Worm (Caenorhabditis elegans): ENCODE measurements around the gene Y49F6B.20.

The Y49F6B.20 gene

DNA sequence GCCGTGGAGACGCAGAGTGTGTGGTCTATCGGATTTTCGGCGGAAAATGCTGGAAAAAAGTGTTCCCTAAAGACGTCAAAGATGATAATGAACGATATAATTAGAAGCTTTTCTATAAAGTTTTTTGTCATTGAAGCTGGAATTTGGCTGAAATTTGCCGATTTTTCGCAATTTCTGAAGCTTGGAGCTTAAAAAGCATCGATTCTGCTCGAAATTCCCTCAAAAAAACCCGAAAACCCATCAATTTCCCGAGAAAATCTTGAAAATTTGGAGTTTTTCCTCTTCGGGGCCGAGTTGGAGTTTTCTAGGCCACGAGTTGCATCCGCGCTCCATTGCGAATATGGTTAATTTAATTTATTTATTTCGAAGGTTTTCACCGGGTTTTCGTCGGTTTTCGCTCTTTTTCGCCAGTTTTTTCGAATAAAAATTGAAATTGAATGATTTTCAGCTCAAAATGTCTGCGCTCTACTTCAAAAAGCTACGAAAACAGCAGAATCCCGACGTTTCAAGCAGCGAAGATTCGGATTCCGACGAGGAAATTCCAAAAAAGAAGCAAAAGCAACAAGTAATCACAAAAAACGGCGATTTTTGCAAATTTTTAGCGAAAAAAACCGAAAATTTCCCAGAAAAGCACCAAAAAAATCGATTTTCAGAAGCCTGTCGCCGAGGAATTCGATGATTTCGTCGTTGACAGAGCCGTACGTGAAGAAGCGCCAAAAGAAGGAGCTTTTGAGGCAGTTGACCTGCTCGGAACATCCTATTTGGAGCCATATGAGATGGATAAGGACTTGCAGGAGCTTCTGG, 32.3 kb upstream of the Y49F6B.20 start, which contains the start of the genes col-71 and Y49F6B.2 (continued):
- no peak for TF ChIP-seq Y79H2A.3 (GFP tag; conservative IDR thresholded peaks at IDR 0.05)
- TF ChIP-seq cebp-1 (GFP tag; IDR thresholded peaks at IDR 0.05): no peak
- TF ChIP-seq cebp-1 (tag; optimal IDR thresholded peaks at IDR 0.05): peak; percentile 53
- TF ChIP-seq rec-8 (tag; optimal IDR thresholded peaks at IDR 0.05): peak; percentile 37 to 49
- peak; percentile 65; the same call in 1 of the 2 replicates for TF ChIP-seq Y53G8AR.9 (GFP tag; conservative IDR thresholded peaks at IDR 0.05)
- TF ChIP-seq T26A5.8 (tag; optimal IDR thresholded peaks at IDR 0.05): no peak
- no peak for TF ChIP-seq mes-4 (tag; optimal IDR thresholded peaks at IDR 0.05)
- TF ChIP-seq madf-10 (tag; optimal IDR thresholded peaks at IDR 0.05): peak; percentile 42
- TF ChIP-seq xnd-1 (tag; optimal IDR thresholded peaks at IDR 0.05): no peak
- peak; percentile 18 for TF ChIP-seq tlf-1 (GFP tag; optimal IDR thresholded peaks at IDR 0.05)
- TF ChIP-seq ztf-6 (GFP tag; IDR thresholded peaks at IDR 0.05): no peak
- no peak for TF ChIP-seq sdz-38 (tag; optimal IDR thresholded peaks at IDR 0.05)
- TF ChIP-seq ceh-79 (tag; optimal IDR thresholded peaks at IDR 0.05): no peak
- TF ChIP-seq hmg-20 (GFP tag; IDR thresholded peaks at IDR 0.05): 0 out of 2 replicates have a peak, but pooled peaks have one; percentile 7
- no peak for TF ChIP-seq die-1 (tag; optimal IDR thresholded peaks at IDR 0.05)
- no peak for TF ChIP-seq F57A8.1 (GFP tag; optimal IDR thresholded peaks at IDR 0.05)
- no peak; the same call in 1 of the 2 replicates for TF ChIP-seq hmg-1.2 (GFP tag; IDR thresholded peaks at IDR 0.05)
- no peak for TF ChIP-seq F37B4.10 (GFP tag; IDR thresholded peaks at IDR 0.05)
- no peak for TF ChIP-seq F55B11.4 (tag; optimal IDR thresholded peaks at IDR 0.05; ENCODE audit: borderline replicate concordance, insufficient read depth)
- TF ChIP-seq ztf-22 (GFP tag; optimal IDR thresholded peaks at IDR 0.05): no peak
- no peak for TF ChIP-seq lag-1 (GFP tag; IDR thresholded peaks at IDR 0.05)
- TF ChIP-seq let-526 (GFP tag; IDR thresholded peaks at IDR 0.05): 0 out of 2 replicates have a peak, but pooled peaks have one; percentile 8
- TF ChIP-seq let-607 (tag; optimal IDR thresholded peaks at IDR 0.05): peak in 1 of 2 experiments; percentile 52
- no peak for TF ChIP-seq ceh-40 (GFP tag; IDR thresholded peaks at IDR 0.05)
- TF ChIP-seq snpc-1.1 (tag; optimal IDR thresholded peaks at IDR 0.05; ENCODE audit: insufficient read depth): no peak
- no peak for TF ChIP-seq hlh-12 (tag; optimal IDR thresholded peaks at IDR 0.05)
- TF ChIP-seq dox-1 (GFP tag; IDR thresholded peaks at IDR 0.05): peak; percentile 92
- TF ChIP-seq somi-1 (GFP tag; optimal IDR thresholded peaks at IDR 0.05): no peak
- no peak for TF ChIP-seq pha-4 (tag; optimal IDR thresholded peaks at IDR 0.05)
- TF ChIP-seq F10E7.11 (tag; optimal IDR thresholded peaks at IDR 0.05): no peak
- no peak for TF ChIP-seq F23B12.7 (tag; optimal IDR thresholded peaks at IDR 0.05; ENCODE audit: insufficient read depth)
- TF ChIP-seq egrh-3 (GFP tag; IDR thresholded peaks at IDR 0.05): 0 out of 2 replicates have a peak, but pooled peaks have one; percentile 30

DNA sequence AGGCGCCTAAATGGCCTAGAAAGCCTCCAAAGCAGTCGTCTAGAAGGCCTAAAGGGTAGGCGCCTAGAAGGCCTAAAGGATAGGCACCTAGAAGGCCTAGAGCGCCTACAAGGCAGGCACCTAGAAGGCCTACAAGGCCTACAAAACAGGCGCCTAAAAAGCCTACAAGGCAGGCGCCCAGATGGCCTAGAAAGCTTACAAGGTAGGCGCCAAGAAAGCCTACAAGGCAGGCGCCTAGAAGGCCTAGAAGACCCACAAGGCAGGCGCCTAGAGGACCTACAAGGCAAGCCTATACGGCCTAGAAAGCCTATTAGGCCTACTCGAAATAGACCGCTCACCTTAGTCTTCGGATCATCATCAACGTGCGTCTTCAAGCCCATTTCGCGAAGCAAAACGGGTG, 31.6 kb upstream of the Y49F6B.20 start:
- TF ChIP-seq hlh-12 (tag; optimal IDR thresholded peaks at IDR 0.05) (no peak), madf-8 (GFP tag; conservative IDR thresholded peaks at IDR 0.05) (no peak), attf-6 (GFP tag; IDR thresholded peaks at IDR 0.05) (0 out of 2 replicates have a peak, but pooled peaks have one; percentile 9)

- TF ChIP-seq egrh-3 (GFP tag; IDR thresholded peaks at IDR 0.05) (peak; percentile 88), F55B11.4 (tag; optimal IDR thresholded peaks at IDR 0.05; ENCODE audit: borderline replicate concordance, insufficient read depth) (no peak), pha-4 (tag; optimal IDR thresholded peaks at IDR 0.05) (no peak), lin-26 (GFP tag; IDR thresholded peaks at IDR 0.05) (peak; percentile 58; the same call in 1 of the 2 replicates), tbp1 (GFP tag; optimal IDR thresholded peaks at IDR 0.05) (no peak), ceh-58 (GFP tag; IDR thresholded peaks at IDR 0.05) (no peak), ceh-91 (GFP tag; IDR thresholded peaks at IDR 0.05) (no peak), mxl-1 (tag; optimal IDR thresholded peaks at IDR 0.05) (no peak), atf-7 (tag; optimal IDR thresholded peaks at IDR 0.05) (no peak), nfyb-1 (GFP tag; IDR thresholded peaks at IDR 0.05) (0 out of 2 replicates have a peak, but pooled peaks have one; percentile 26), mcd-1 (GFP tag; IDR thresholded peaks at IDR 0.05) (0 out of 2 replicates have a peak, but pooled peaks have one; percentile 14), mel-28 (tag; optimal IDR thresholded peaks at IDR 0.05; ENCODE audit: borderline replicate concordance) (no peak), zfh-2 (GFP tag; conservative IDR thresholded peaks at IDR 0.05) (peak; percentile 88)
Measured at ce11 chrII:3500373-3500772, 29.9 kb upstream of the Y49F6B.20 start.
